Fruit fly (Drosophila melanogaster) whole organism, embryonic: ENCODE results near the gene CG6791.

Source experiments
- ATbp ChIP-seq: fragments of 200-800 bp; sonication (Bioruptor generic); optimal IDR thresholded peaks from 2 replicates; lab custom pipeline; 2017; ENCODE audit warnings: missing biosample characterization, mild to moderate bottlenecking, missing genetic modification characterization, missing genetic modification reagents
- Ada2b ChIP-seq: fragments of 200-800 bp; sonication (Bioruptor generic); IDR thresholded peaks from 2 replicates; pipeline ENCODE4 v1.3.6; 2022; ENCODE audit warnings: missing biosample characterization, missing genetic modification characterization
- CG11085 ChIP-seq: fragments of 200-800 bp; sonication (Bioruptor generic); IDR thresholded peaks from 2 replicates; pipeline ENCODE4 v1.3.6; 2022; ENCODE audit warnings: missing biosample characterization, missing genetic modification characterization
- CG11560 ChIP-seq: fragments of 200-800 bp; sonication (Bioruptor generic); IDR thresholded peaks from 3 replicates; pipeline ENCODE4 v1.3.6; 2022; ENCODE audit warnings: missing biosample characterization, missing genetic modification characterization
- CG12155 ChIP-seq: fragments of 200-800 bp; sonication (Bioruptor generic); optimal IDR thresholded peaks from 3 replicates; lab custom pipeline; 2016; ENCODE audit warnings: missing biosample characterization, missing genetic modification characterization
- CG1233 ChIP-seq: fragments of 200-800 bp; sonication (Bioruptor generic); optimal IDR thresholded peaks from 4 replicates; lab custom pipeline; 2018; ENCODE audit warnings: missing biosample characterization, mild to moderate bottlenecking, missing genetic modification characterization
- CG15269 ChIP-seq: fragments of 200-800 bp; sonication (Bioruptor generic); optimal IDR thresholded peaks from 2 replicates; lab custom pipeline; 2018; ENCODE audit warnings: missing biosample characterization, mild to moderate bottlenecking, missing genetic modification characterization, moderate library complexity
- CG15601 ChIP-seq: fragments of 200-800 bp; sonication (Bioruptor generic); optimal IDR thresholded peaks from 3 replicates; lab custom pipeline; 2019; ENCODE audit warnings: missing biosample characterization, mild to moderate bottlenecking, missing genetic modification characterization, moderate library complexity
- CG1647 ChIP-seq: fragments of 200-800 bp; sonication (Bioruptor generic); optimal IDR thresholded peaks from 3 replicates; lab custom pipeline; 2016; ENCODE audit warnings: missing biosample characterization, missing genetic modification characterization
- CG17568 ChIP-seq: fragments of 200-800 bp; sonication (Bioruptor generic); optimal IDR thresholded peaks from 2 replicates; lab custom pipeline; 2018; ENCODE audit warnings: missing biosample characterization, mild to moderate bottlenecking, missing genetic modification characterization, moderate library complexity
- CG17612 ChIP-seq: fragments of 200-800 bp; sonication (Bioruptor generic); IDR thresholded peaks from 2 replicates; pipeline ENCODE4 v1.3.6; 2022; ENCODE audit warnings: missing biosample characterization, missing genetic modification characterization
- CG18476 ChIP-seq: fragments of 200-800 bp; sonication (Bioruptor generic); optimal IDR thresholded peaks from 2 replicates; lab custom pipeline; 2016; ENCODE audit warnings: missing biosample characterization, mild to moderate bottlenecking, missing genetic modification characterization
- CG18619 ChIP-seq: fragments of 200-800 bp; sonication (Bioruptor generic); optimal IDR thresholded peaks from 3 replicates; lab custom pipeline; 2017; ENCODE audit warnings: missing biosample characterization, mild to moderate bottlenecking, missing genetic modification characterization
- CG31224 ChIP-seq: fragments of 200-800 bp; sonication (Bioruptor generic); IDR thresholded peaks from 2 replicates; pipeline ENCODE4 v1.3.6; 2022; ENCODE audit warnings: missing biosample characterization, missing genetic modification characterization
- CG32532 ChIP-seq: fragments of 200-800 bp; sonication (Bioruptor generic); IDR thresholded peaks from 2 replicates; pipeline ENCODE4 v1.3.6; 2022; ENCODE audit warnings: missing biosample characterization, missing genetic modification characterization
- CG32767 ChIP-seq: fragments of 200-800 bp; sonication (Bioruptor generic); IDR thresholded peaks from 2 replicates; pipeline ENCODE4 v1.3.6; 2022; ENCODE audit warnings: missing biosample characterization, missing genetic modification characterization
- CG33213 ChIP-seq: fragments of 200-800 bp; sonication (Bioruptor generic); optimal IDR thresholded peaks from 3 replicates; lab custom pipeline; 2016; ENCODE audit warnings: missing biosample characterization, missing genetic modification characterization
- CG3726 ChIP-seq: fragments of 200-800 bp; sonication (Bioruptor generic); IDR thresholded peaks from 3 replicates; pipeline ENCODE4, ENCODE4 v1.3.6; 2022; ENCODE audit warnings: missing biosample characterization, missing genetic modification characterization
- CG3847 ChIP-seq: fragments of 200-800 bp; sonication (Bioruptor generic); IDR thresholded peaks from 2 replicates; pipeline ENCODE4 v1.3.6; 2022; ENCODE audit warnings: missing biosample characterization, missing genetic modification characterization
- CG3995 ChIP-seq: fragments of 200-800 bp; sonication (Bioruptor generic); optimal IDR thresholded peaks from 3 replicates; lab custom pipeline; 2016; ENCODE audit warnings: missing biosample characterization, missing genetic modification characterization
- CG4424 ChIP-seq: fragments of 200-800 bp; sonication (Bioruptor generic); optimal IDR thresholded peaks from 3 replicates; lab custom pipeline; 2016; ENCODE audit warnings: missing biosample characterization, missing genetic modification characterization
- CG4854 ChIP-seq: fragments of 200-800 bp; sonication (Bioruptor generic); optimal IDR thresholded peaks from 2 replicates; lab custom pipeline; 2016; ENCODE audit warnings: missing biosample characterization, missing genetic modification characterization, inconsistent platforms
- CG6272 ChIP-seq: fragments of 200-800 bp; sonication (Bioruptor generic); IDR thresholded peaks from 2 replicates; pipeline ENCODE4 v1.3.6; 2022; ENCODE audit warnings: missing biosample characterization, missing genetic modification characterization
- CG7987 ChIP-seq: fragments of 200-800 bp; sonication (Bioruptor generic); optimal IDR thresholded peaks from 2 replicates; lab custom pipeline; 2018; ENCODE audit warnings: missing biosample characterization, mild to moderate bottlenecking, missing genetic modification characterization, moderate library complexity
- CG9215 ChIP-seq: fragments of 200-800 bp; sonication (Bioruptor generic); IDR thresholded peaks from 2 replicates; pipeline ENCODE4 v1.3.6; 2022; ENCODE audit warnings: missing biosample characterization, missing genetic modification characterization
- Chrac-16 ChIP-seq: fragments of 200-800 bp; sonication (Bioruptor generic); optimal IDR thresholded peaks from 3 replicates; lab custom pipeline; 2016; ENCODE audit warnings: missing biosample characterization, missing genetic modification characterization
- CrebB ChIP-seq: fragments of 200-800 bp; sonication (Bioruptor generic); optimal IDR thresholded peaks from 3 replicates; lab custom pipeline; 2018; ENCODE audit warnings: missing biosample characterization, mild to moderate bottlenecking, missing genetic modification characterization
- GATAe ChIP-seq: fragments of 200-800 bp; sonication (Bioruptor generic); conservative IDR thresholded peaks from 2 replicates; pipeline ENCODE4 v1.3.6; 2022; ENCODE audit warnings: missing biosample characterization, missing genetic modification characterization
- H15 ChIP-seq: fragments of 200-800 bp; sonication (Bioruptor generic); IDR thresholded peaks from 3 replicates; pipeline ENCODE4 v1.3.6; 2022; ENCODE audit warnings: missing biosample characterization, missing genetic modification characterization
- HLH4C ChIP-seq: fragments of 200-800 bp; sonication (Bioruptor generic); IDR thresholded peaks from 3 replicates; pipeline ENCODE4 v1.3.6; 2022; ENCODE audit warnings: missing biosample characterization, missing genetic modification characterization; ENCODE audit not compliant: partially characterized antibody
- Optix ChIP-seq: fragments of 200-800 bp; sonication (Bioruptor generic); IDR thresholded peaks from 3 replicates; pipeline ENCODE4 v1.3.6; 2022; ENCODE audit warnings: missing biosample characterization, missing genetic modification characterization
- Ptx1 ChIP-seq: fragments of 200-800 bp; sonication (Bioruptor generic); IDR thresholded peaks from 2 replicates; pipeline ENCODE4 v1.3.6; 2022; ENCODE audit warnings: missing biosample characterization, missing genetic modification characterization
- Sry-δ ChIP-seq: fragments of 200-800 bp; sonication (Bioruptor generic); optimal IDR thresholded peaks from 2 replicates; lab custom pipeline; 2016; ENCODE audit warnings: missing biosample characterization, missing genetic modification characterization
- Vsx1 ChIP-seq: fragments of 200-800 bp; sonication (Bioruptor generic); optimal IDR thresholded peaks from 2 replicates; lab custom pipeline; 2017; ENCODE audit warnings: missing biosample characterization, mild to moderate bottlenecking, missing genetic modification characterization, missing genetic modification reagents
- al ChIP-seq: fragments of 200-800 bp; sonication (Bioruptor generic); IDR thresholded peaks from 2 replicates; pipeline ENCODE4 v1.3.6; 2022; ENCODE audit warnings: missing biosample characterization, missing genetic modification characterization
- cas ChIP-seq: fragments of 200-800 bp; sonication (Bioruptor generic); IDR thresholded peaks from 2 replicates; pipeline ENCODE4 v1.3.6; 2022; ENCODE audit warnings: missing biosample characterization, missing genetic modification characterization
- chinmo ChIP-seq: fragments of 200-800 bp; sonication (Bioruptor generic); IDR thresholded peaks from 4 replicates; pipeline ENCODE4 v1.3.6; 2022; ENCODE audit warnings: missing biosample characterization, missing genetic modification characterization; ENCODE audit not compliant: partially characterized antibody
- croc ChIP-seq: fragments of 200-800 bp; sonication (Bioruptor generic); conservative IDR thresholded peaks from 3 replicates; pipeline ENCODE4 v1.3.6; 2022; ENCODE audit warnings: missing biosample characterization, missing genetic modification characterization
- disco-r ChIP-seq: fragments of 200-800 bp; sonication (Bioruptor generic); optimal IDR thresholded peaks from 2 replicates; lab custom pipeline; 2016; ENCODE audit warnings: missing biosample characterization, missing genetic modification characterization
- dmrt99B ChIP-seq: fragments of 200-800 bp; sonication (Bioruptor generic); optimal IDR thresholded peaks from 2 replicates; lab custom pipeline; 2018; ENCODE audit warnings: missing biosample characterization, mild to moderate bottlenecking, missing genetic modification characterization, moderate library complexity
- gem ChIP-seq: fragments of 200-800 bp; sonication (Bioruptor generic); optimal IDR thresholded peaks from 2 replicates; lab custom pipeline; 2019; ENCODE audit warnings: missing biosample characterization, mild to moderate bottlenecking, missing genetic modification characterization, moderate library complexity
- gfzf ChIP-seq: fragments of 200-800 bp; sonication (Bioruptor generic); optimal IDR thresholded peaks from 2 replicates; lab custom pipeline; 2016; ENCODE audit warnings: missing biosample characterization, mild to moderate bottlenecking, missing genetic modification characterization, moderate library complexity
- gsb ChIP-seq: fragments of 200-800 bp; sonication (Bioruptor generic); IDR thresholded peaks from 2 replicates; pipeline ENCODE4 v1.3.6; 2022; ENCODE audit warnings: missing biosample characterization, missing genetic modification characterization
- gt ChIP-seq: fragments of 200-800 bp; sonication (Bioruptor generic); IDR thresholded peaks from 2 replicates; pipeline ENCODE4 v1.3.6; 2022; ENCODE audit warnings: missing biosample characterization, missing genetic modification characterization
- inv ChIP-seq: fragments of 200-800 bp; sonication (Bioruptor generic); IDR thresholded peaks from 2 replicates; pipeline ENCODE4 v1.3.6; 2022; ENCODE audit warnings: missing biosample characterization, missing genetic modification characterization; ENCODE audit not compliant: partially characterized antibody
- kni ChIP-seq: fragments of 200-800 bp; sonication (Bioruptor generic); optimal IDR thresholded peaks from 3 replicates; lab custom pipeline; 2017; ENCODE audit warnings: mild to moderate bottlenecking, missing biosample characterization, missing genetic modification reagents, missing genetic modification characterization
- nerfin-2 ChIP-seq: fragments of 200-800 bp; sonication (Bioruptor generic); IDR thresholded peaks from 2 replicates; pipeline ENCODE4 v1.3.6; 2022; ENCODE audit warnings: missing biosample characterization, missing genetic modification characterization; ENCODE audit not compliant: partially characterized antibody
- p53 ChIP-seq: fragments of 200-800 bp; sonication (Bioruptor generic); optimal IDR thresholded peaks from 2 replicates; lab custom pipeline; 2016; ENCODE audit warnings: missing biosample characterization, missing genetic modification characterization
- pnt ChIP-seq: fragments of 200-800 bp; sonication (Bioruptor generic); optimal IDR thresholded peaks from 3 replicates; lab custom pipeline; 2016; ENCODE audit warnings: missing biosample characterization, missing genetic modification characterization
- sens ChIP-seq: fragments of 200-800 bp; sonication (Bioruptor generic); peaks from one replicate; lab custom pipeline; 2016; ENCODE audit warnings: missing biosample characterization, missing genetic modification characterization
- slbo ChIP-seq: fragments of 200-800 bp; sonication (Bioruptor generic); IDR thresholded peaks from 2 replicates; pipeline ENCODE4 v1.3.6; 2022; ENCODE audit warnings: missing biosample characterization, missing genetic modification characterization
- tap ChIP-seq: fragments of 200-800 bp; optimal IDR thresholded peaks from 3 replicates; lab custom pipeline; 2019; ENCODE audit warnings: missing biosample characterization, mild to moderate bottlenecking, missing genetic modification characterization, moderate library complexity
- tin ChIP-seq: fragments of 200-800 bp; sonication (Bioruptor generic); optimal IDR thresholded peaks from 3 replicates; lab custom pipeline; 2016; ENCODE audit warnings: missing biosample characterization, missing genetic modification characterization

CG6791 gene

DNA sequence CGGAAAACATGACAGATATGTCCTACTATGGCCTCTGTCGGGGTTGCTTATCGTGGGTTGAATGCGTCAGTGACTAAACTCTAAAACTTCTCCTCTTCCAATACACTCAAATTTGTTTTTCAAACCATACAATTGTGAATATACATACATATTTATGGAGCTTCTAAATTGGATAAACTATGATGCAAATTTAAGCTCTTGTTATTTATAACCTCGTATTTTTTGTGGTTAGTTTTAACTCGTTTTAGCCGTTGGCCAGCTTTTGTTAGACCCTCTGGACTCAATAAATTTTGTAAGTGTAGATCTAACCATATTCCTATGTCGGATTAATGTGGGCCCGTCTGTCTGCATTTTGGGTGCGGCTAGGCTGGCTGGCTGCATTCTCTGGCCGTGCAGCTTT is 27.4 kb upstream of the CG6791 start (continued):
- TF ChIP-seq CrebB = no peak
- TF ChIP-seq croc (GFP tag; lab: Robert Waterston, UW) = peak; percentile 48
- TF ChIP-seq CG32532 (GFP tag; lab: Robert Waterston, UW) = no peak
- TF ChIP-seq CG31224 (GFP tag; lab: Robert Waterston, UW) = no peak
- TF ChIP-seq CG4424 (GFP tag; lab: Kevin White, UChicago) = peak; percentile 56
- no peak for TF ChIP-seq CG11560 (tag; lab: Robert Waterston, UW)
- TF ChIP-seq Chrac-16 = peak; percentile 18
- no peak for TF ChIP-seq Vsx1 (GFP tag; lab: Kevin White, UChicago)
- no peak for TF ChIP-seq CG18619 (GFP tag; lab: Kevin White, UChicago)
- no peak for TF ChIP-seq CG12155 (GFP tag; lab: Kevin White, UChicago)
- TF ChIP-seq p53 (GFP tag; lab: Kevin White, UChicago) = no peak
- TF ChIP-seq Ptx1 (GFP tag; lab: Robert Waterston, UW) = 0 out of 2 replicates have a peak, but pooled peaks have one; percentile 21
- TF ChIP-seq HLH4C = no peak
- no peak for TF ChIP-seq CG6272 (GFP tag; lab: Robert Waterston, UW)
- TF ChIP-seq gem = peak; percentile 75
- TF ChIP-seq CG18476 (GFP tag; lab: Kevin White, UChicago) = no peak
- no peak for TF ChIP-seq CG17612 (GFP tag; lab: Robert Waterston, UW)
- TF ChIP-seq CG15269 = no peak
- TF ChIP-seq pnt (GFP tag; lab: Kevin White, UChicago) = peak; percentile 28
- no peak for TF ChIP-seq al (GFP tag; lab: Robert Waterston, UW)
- TF ChIP-seq tap (tag; lab: Kevin White, UChicago) = peak; percentile 9
- TF ChIP-seq gsb = no peak
- no peak for TF ChIP-seq CG3726 (GFP tag; lab: Robert Waterston, UW)
- peak; percentile 13 for TF ChIP-seq tin
- peak; percentile 36 for TF ChIP-seq dmrt99B (tag; lab: Kevin White, UChicago)
- no peak for TF ChIP-seq cas (GFP tag; lab: Robert Waterston, UW)
- peak; percentile 62 for TF ChIP-seq CG15601 (tag; lab: Kevin White, UChicago)
- TF ChIP-seq Optix (GFP tag; lab: Robert Waterston, UW) = no peak
- TF ChIP-seq CG7987 (GFP tag; lab: Kevin White, UChicago) = no peak
- TF ChIP-seq CG3847 (GFP tag; lab: Robert Waterston, UW) = no peak
- no peak for TF ChIP-seq slbo (GFP tag; lab: Robert Waterston, UW)
- TF ChIP-seq sens (GFP tag; lab: Kevin White, UChicago) = peak; percentile 88
- peak; percentile 46 for TF ChIP-seq ATbp (GFP tag; lab: Kevin White, UChicago)
- TF ChIP-seq CG4854 = no peak
- TF ChIP-seq CG11085 (GFP tag; lab: Robert Waterston, UW) = no peak
- TF ChIP-seq CG33213 = no peak
- no peak for TF ChIP-seq gt (GFP tag; lab: Robert Waterston, UW)
- peak; percentile 25 for TF ChIP-seq CG1233 (GFP tag; lab: Kevin White, UChicago)
- no peak for TF ChIP-seq CG1647
- no peak for TF ChIP-seq GATAe
- no peak for TF ChIP-seq inv (GFP tag; lab: Robert Waterston, UW)
- TF ChIP-seq Ada2b = no peak
- no peak for TF ChIP-seq disco-r (GFP tag; lab: Kevin White, UChicago)
- TF ChIP-seq CG9215 (GFP tag; lab: Robert Waterston, UW) = no peak
- no peak for TF ChIP-seq chinmo (GFP tag; lab: Robert Waterston, UW)
- peak; percentile 10 for TF ChIP-seq CG17568 (GFP tag; lab: Kevin White, UChicago)
- no peak for TF ChIP-seq CG32767
- no peak for TF ChIP-seq gfzf
- no peak for TF ChIP-seq Sry-δ
- TF ChIP-seq kni (GFP tag; lab: Kevin White, UChicago) = no peak
- TF ChIP-seq nerfin-2 (GFP tag; lab: Robert Waterston, UW) = no peak
- no peak for TF ChIP-seq CG3995 (GFP tag; lab: Kevin White, UChicago)
- no peak for TF ChIP-seq H15
